Worm (Caenorhabditis elegans) whole organism, L1 larva: Measurements from ENCODE around the gene eco-1.
A peak's percentile ranks its signal among the peaks of the same experiment; 100 is the strongest.

Experiments
- C16A3.4 ChIP-seq: fragments of 150-350 bp; optimal IDR thresholded peaks from 2 replicates; lab custom pipeline; 2014; ENCODE audit warnings: missing biosample characterization, missing genetic modification characterization
- C34B4.2 ChIP-seq: sonication (generic microtip); optimal IDR thresholded peaks from 2 replicates; lab custom pipeline; 2017; ENCODE audit warnings: mild to moderate bottlenecking, missing genetic modification characterization, missing compliant biosample characterization
- aha-1 ChIP-seq: fragments of 150-350 bp; optimal IDR thresholded peaks from 2 replicates; lab custom pipeline; 2014; ENCODE audit warnings: missing biosample characterization, missing genetic modification characterization
- aly-2 ChIP-seq: fragments of 150-350 bp; optimal IDR thresholded peaks from 2 replicates; lab custom pipeline; 2014; ENCODE audit warnings: missing biosample characterization, missing genetic modification characterization
- ama-1 ChIP-seq: fragments of 150-350 bp; optimal IDR thresholded peaks from 2 replicates; lab custom pipeline; 2014
- blmp-1 ChIP-seq: fragments of 150-350 bp; optimal IDR thresholded peaks from 2 replicates; lab custom pipeline; 2014; ENCODE audit warnings: missing biosample characterization, missing genetic modification characterization
- ceh-88 ChIP-seq: fragments of 200-800 bp; sonication (Bioruptor generic); IDR thresholded peaks from 2 replicates; pipeline ENCODE4 v1.3.6; 2022; ENCODE audit warnings: missing genetic modification characterization, missing compliant biosample characterization
- dpl-1 ChIP-seq, 3 experiments: fragments of 150-350 bp in 2 of 3; sonication (generic microtip) in 1 of 3; optimal IDR thresholded peaks; 2 replicates each; lab custom pipeline; 2014 to 2017; ENCODE audit warnings: missing biosample characterization in 3 of 3, missing genetic modification characterization in 3 of 3, missing genetic modification reagents in 3 of 3
- dsc-1 ChIP-seq: sonication (generic microtip); optimal IDR thresholded peaks from 2 replicates; lab custom pipeline; 2016; ENCODE audit warnings: mild to moderate bottlenecking, missing genetic modification characterization, missing compliant biosample characterization
- efl-3 ChIP-seq: fragments of 200-800 bp; sonication (Bioruptor generic); optimal IDR thresholded peaks from 2 replicates; lab custom pipeline; 2018; ENCODE audit warnings: mild to moderate bottlenecking, missing genetic modification characterization, missing compliant biosample characterization
- egl-13 ChIP-seq: sonication (generic microtip); optimal IDR thresholded peaks from 2 replicates; lab custom pipeline; 2016; ENCODE audit warnings: missing genotype, missing genetic modification reagents, missing genetic modification characterization, missing compliant biosample characterization
- elt-2 ChIP-seq: sonication (generic microtip); optimal IDR thresholded peaks from 2 replicates; lab custom pipeline; 2016; ENCODE audit warnings: missing genetic modification characterization, mild to moderate bottlenecking, inconsistent platforms, missing compliant biosample characterization, missing genetic modification reagents
- elt-3 ChIP-seq, 6 experiments: fragments of 150-350 bp in 1 of 6; sonication (generic microtip); optimal IDR thresholded peaks; 2 replicates each; lab custom pipeline; 2017 to 2018; ENCODE audit warnings: missing biosample characterization in 6 of 6, missing genetic modification characterization in 6 of 6, inconsistent platforms in 1 of 6
- ets-5 ChIP-seq: fragments of 200-800 bp; sonication (Bioruptor generic); IDR thresholded peaks from 2 replicates; pipeline ENCODE4 v1.3.6; 2022; ENCODE audit warnings: missing genetic modification characterization, missing compliant biosample characterization
- fkh-10 ChIP-seq: sonication (generic microtip); optimal IDR thresholded peaks from 2 replicates; lab custom pipeline; 2017; ENCODE audit warnings: missing biosample characterization, missing genetic modification reagents, missing genetic modification characterization
- grh-1 ChIP-seq: fragments of 200-800 bp; sonication (Bioruptor generic); IDR thresholded peaks from 2 replicates; pipeline ENCODE4 v1.3.6; 2022; ENCODE audit warnings: missing genetic modification reagents, missing genetic modification characterization, missing compliant biosample characterization
- hlh-17 ChIP-seq: fragments of 200-800 bp; sonication (Bioruptor generic); optimal IDR thresholded peaks from 2 replicates; lab custom pipeline; 2018; ENCODE audit warnings: missing genetic modification characterization, mild to moderate bottlenecking, missing compliant biosample characterization, moderate library complexity, borderline replicate concordance
- hlh-4 ChIP-seq: sonication (generic microtip); optimal IDR thresholded peaks from 2 replicates; lab custom pipeline; 2016; ENCODE audit warnings: mild to moderate bottlenecking, missing genetic modification characterization, missing compliant biosample characterization
- hpl-2 ChIP-seq: fragments of 150-350 bp; optimal IDR thresholded peaks from 2 replicates; lab custom pipeline; 2014; ENCODE audit warnings: missing biosample characterization, missing genetic modification reagents, missing genetic modification characterization
- irx-1 ChIP-seq: sonication (generic microtip); optimal IDR thresholded peaks from 2 replicates; lab custom pipeline; 2016; ENCODE audit warnings: missing genetic modification characterization, missing compliant biosample characterization
- lin-14 ChIP-seq: fragments of 200-800 bp; sonication (Bioruptor generic); optimal IDR thresholded peaks from 2 replicates; lab custom pipeline; 2018; ENCODE audit warnings: mild to moderate bottlenecking, missing genetic modification characterization, moderate library complexity, missing compliant biosample characterization
- lin-15B ChIP-seq: fragments of 150-350 bp; sonication (generic microtip); optimal IDR thresholded peaks from 3 replicates; lab custom pipeline; 2014; ENCODE audit warnings: missing biosample characterization, missing genetic modification characterization
- lin-39 ChIP-seq: fragments of 150-350 bp; optimal IDR thresholded peaks from 2 replicates; lab custom pipeline; 2014; ENCODE audit warnings: missing biosample characterization, missing genetic modification reagents, missing genetic modification characterization
- lsy-2 ChIP-seq, 2 experiments: fragments of 150-350 bp; optimal IDR thresholded peaks; 2 replicates each; lab custom pipeline; 2014; ENCODE audit warnings: missing biosample characterization in 2 of 2, missing genetic modification characterization in 2 of 2
- mab-9 ChIP-seq: fragments of 200-800 bp; sonication (Bioruptor generic); IDR thresholded peaks from 2 replicates; pipeline ENCODE4 v1.3.6; 2022; ENCODE audit warnings: missing genetic modification reagents, missing genetic modification characterization, missing compliant biosample characterization
- mep-1 ChIP-seq: fragments of 150-350 bp; optimal IDR thresholded peaks from 2 replicates; lab custom pipeline; 2014; ENCODE audit warnings: missing biosample characterization, missing genetic modification characterization
- nhr-11 ChIP-seq: fragments of 150-350 bp; optimal IDR thresholded peaks from 2 replicates; lab custom pipeline; 2014; ENCODE audit warnings: missing biosample characterization, missing genetic modification characterization
- nhr-20 ChIP-seq: sonication (generic microtip); optimal IDR thresholded peaks from 2 replicates; lab custom pipeline; 2016; ENCODE audit warnings: mild to moderate bottlenecking, missing genetic modification characterization, missing compliant biosample characterization
- nhr-28 ChIP-seq: fragments of 150-350 bp; optimal IDR thresholded peaks from 2 replicates; lab custom pipeline; 2014; ENCODE audit warnings: missing biosample characterization, missing genetic modification characterization
- nhr-71 ChIP-seq: sonication (generic microtip); optimal IDR thresholded peaks from 2 replicates; lab custom pipeline; 2016; ENCODE audit warnings: mild to moderate bottlenecking, missing genetic modification characterization, moderate library complexity, missing compliant biosample characterization
- nhr-84 ChIP-seq: sonication (generic microtip); optimal IDR thresholded peaks from 2 replicates; lab custom pipeline; 2017; ENCODE audit warnings: missing biosample characterization, missing genetic modification characterization
- nhr-85 ChIP-seq: sonication (generic microtip); peaks from one replicate; lab custom pipeline; 2016; ENCODE audit warnings: missing genetic modification characterization, inconsistent platforms, missing compliant biosample characterization
- nhr-90 ChIP-seq: sonication (generic microtip); optimal IDR thresholded peaks from 2 replicates; lab custom pipeline; 2016; ENCODE audit warnings: mild to moderate bottlenecking, missing genetic modification characterization, missing compliant biosample characterization; ENCODE audit not compliant: poor library complexity
- pax-3 ChIP-seq: fragments of 200-800 bp; sonication (Bioruptor generic); optimal IDR thresholded peaks from 2 replicates; lab custom pipeline; 2018; ENCODE audit warnings: mild to moderate bottlenecking, missing genetic modification characterization, moderate library complexity, missing compliant biosample characterization
- pqm-1 ChIP-seq: sonication (generic microtip); optimal IDR thresholded peaks from 3 replicates; lab custom pipeline; 2017; ENCODE audit warnings: missing biosample characterization, missing genetic modification characterization
- rnt-1 ChIP-seq: sonication (generic microtip); optimal IDR thresholded peaks from 2 replicates; lab custom pipeline; 2016; ENCODE audit warnings: mild to moderate bottlenecking, missing genetic modification characterization, moderate library complexity, missing compliant biosample characterization
- skn-1 ChIP-seq: fragments of 150-350 bp; optimal IDR thresholded peaks from 2 replicates; lab custom pipeline; 2014; ENCODE audit warnings: missing biosample characterization, missing genetic modification characterization
- sptf-1 ChIP-seq: fragments of 150-350 bp; optimal IDR thresholded peaks from 2 replicates; lab custom pipeline; 2014; ENCODE audit warnings: missing biosample characterization, missing genetic modification characterization
- sup-37 ChIP-seq: fragments of 200-800 bp; sonication (Bioruptor generic); optimal IDR thresholded peaks from 2 replicates; lab custom pipeline; 2018; ENCODE audit warnings: mild to moderate bottlenecking, missing genetic modification characterization, missing compliant biosample characterization
- tbx-2 ChIP-seq: sonication (generic microtip); optimal IDR thresholded peaks from 2 replicates; lab custom pipeline; 2016; ENCODE audit warnings: missing genetic modification characterization, missing compliant biosample characterization
- tlp-1 ChIP-seq: fragments of 150-350 bp; optimal IDR thresholded peaks from 2 replicates; lab custom pipeline; 2014; ENCODE audit warnings: missing biosample characterization, missing genetic modification characterization
- unc-30 ChIP-seq: sonication (generic microtip); optimal IDR thresholded peaks from 2 replicates; lab custom pipeline; 2017; ENCODE audit warnings: missing biosample characterization, missing genetic modification characterization
- unc-98 ChIP-seq: fragments of 200-800 bp; sonication (Bioruptor generic); IDR thresholded peaks from 2 replicates; pipeline ENCODE4 v1.3.6; 2022; ENCODE audit warnings: missing genetic modification characterization, missing compliant biosample characterization
- vab-15 ChIP-seq: sonication (generic microtip); optimal IDR thresholded peaks from 2 replicates; lab custom pipeline; 2017; ENCODE audit warnings: missing genotype, mild to moderate bottlenecking, missing genetic modification characterization, missing compliant biosample characterization
- xbp-1 ChIP-seq: sonication (generic microtip); optimal IDR thresholded peaks from 2 replicates; lab custom pipeline; 2016; ENCODE audit warnings: missing genetic modification characterization, missing compliant biosample characterization
- zag-1 ChIP-seq: fragments of 150-350 bp; optimal IDR thresholded peaks from 2 replicates; lab custom pipeline; 2014; ENCODE audit warnings: missing biosample characterization, missing genetic modification characterization
- ztf-4 ChIP-seq: fragments of 150-350 bp; optimal IDR thresholded peaks from 2 replicates; lab custom pipeline; 2014; ENCODE audit warnings: missing biosample characterization, missing genetic modification characterization

Gene eco-1

DNA sequence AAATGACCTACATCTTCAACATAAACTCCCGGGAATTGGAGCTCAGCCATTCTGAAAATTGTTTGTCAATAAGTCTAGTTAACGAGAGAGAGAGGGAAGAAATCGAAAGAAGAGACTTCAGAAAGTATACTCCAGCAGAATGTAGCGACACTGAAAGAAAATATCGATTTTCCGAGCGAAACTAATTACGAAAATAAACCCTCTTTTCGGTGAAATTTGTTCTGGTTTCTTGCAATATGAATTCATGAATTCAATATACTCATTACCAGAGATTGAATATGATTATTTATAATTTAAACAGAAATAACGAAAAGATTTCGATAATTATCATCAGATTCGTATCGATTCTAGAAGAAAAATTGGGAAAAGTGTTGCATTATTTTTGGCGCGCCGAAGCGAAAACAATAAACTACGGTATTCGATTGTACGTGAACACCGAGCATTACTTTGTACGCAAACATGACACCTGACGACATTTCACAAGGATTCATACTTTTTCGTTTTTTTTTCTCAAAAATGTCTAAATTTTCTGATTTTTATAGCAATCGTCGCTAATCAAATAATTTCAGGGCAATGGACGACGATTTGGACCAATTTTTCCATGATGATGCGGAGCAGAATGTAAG lies 22.8 kb upstream of the eco-1 start, which contains the start of the genes hmg-4 and T20B12.3 (continued):
- TF ChIP-seq aha-1 (tag; lab: Kevin White, UChicago) (no peak), hlh-4 (tag; lab: Kevin White, UChicago) (no peak), elt-2 (tag; lab: Kevin White, UChicago) (no peak), pqm-1 (tag; lab: Kevin White, UChicago) (no peak), hlh-17 (no peak), ztf-4 (tag; lab: Kevin White, UChicago) (no peak), sptf-1 (tag; lab: Kevin White, UChicago) (no peak), nhr-20 (no peak), lin-39 (tag; lab: Kevin White, UChicago) (no peak), mep-1 (tag; lab: Kevin White, UChicago) (peak; percentile 44), lsy-2 (tag; optimal IDR thresholded peaks at IDR 0.05; lab: Kevin White, UChicago) (peak; percentile 93 to 98), sup-37 (GFP tag; lab: Kevin White, UChicago) (no peak), nhr-11 (tag; lab: Kevin White, UChicago) (no peak), C34B4.2 (tag; lab: Kevin White, UChicago) (no peak), egl-13 (tag; lab: Kevin White, UChicago) (no peak), ets-5 (GFP tag; lab: Robert Waterston, UW) (no peak), irx-1 (tag; lab: Kevin White, UChicago) (peak; percentile 16), tlp-1 (no peak), unc-98 (GFP tag; lab: Robert Waterston, UW) (no peak), lin-14 (no peak), aly-2 (tag; lab: Kevin White, UChicago) (no peak), nhr-28 (tag; lab: Kevin White, UChicago) (no peak), dpl-1 (GFP tag; optimal IDR thresholded peaks at IDR 0.05; lab: Kevin White, UChicago) (peak; percentile 23 to 75 (median 68)), nhr-90 (no peak), ceh-88 (GFP tag; lab: Robert Waterston, UW) (no peak), zag-1 (tag; lab: Kevin White, UChicago) (no peak), grh-1 (GFP tag; lab: Robert Waterston, UW) (no peak), elt-3 (tag; optimal IDR thresholded peaks at IDR 0.05; lab: Kevin White, UChicago) (peak in 1 of 6 experiments; percentile 29), efl-3 (GFP tag; lab: Kevin White, UChicago) (no peak), nhr-85 (tag; lab: Kevin White, UChicago) (peak; percentile 9), pax-3 (tag; lab: Kevin White, UChicago) (no peak), hpl-2 (no peak)

DNA sequence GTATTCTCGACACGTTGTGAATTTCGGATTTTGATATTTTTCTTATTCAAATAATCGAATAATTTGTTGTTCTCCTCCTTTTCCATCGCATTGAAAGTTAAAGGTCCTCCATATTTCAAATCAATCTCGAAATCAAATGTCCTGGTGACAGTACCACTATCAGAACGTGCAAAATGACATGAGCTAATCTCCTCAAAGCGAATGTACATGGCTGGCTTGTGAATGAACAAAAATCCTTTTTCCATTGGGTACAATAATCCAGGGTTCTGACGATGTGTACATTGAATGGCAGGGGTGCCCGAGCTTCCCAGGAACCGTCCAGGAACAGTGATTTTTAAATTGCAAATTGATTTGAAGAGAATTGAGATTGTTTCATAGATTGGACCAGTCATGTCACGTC lies 21.2 kb upstream of the eco-1 start:
- TF ChIP-seq skn-1 (tag; lab: Kevin White, UChicago), result no peak
- no peak for TF ChIP-seq hlh-17
- no peak for TF ChIP-seq pqm-1 (tag; lab: Kevin White, UChicago)
- TF ChIP-seq elt-3 (tag; optimal IDR thresholded peaks at IDR 0.05; lab: Kevin White, UChicago), result no peak
- TF ChIP-seq nhr-84 (tag; lab: Kevin White, UChicago), result no peak
- TF ChIP-seq ama-1 (lab: Kevin White, UChicago), result no peak

DNA sequence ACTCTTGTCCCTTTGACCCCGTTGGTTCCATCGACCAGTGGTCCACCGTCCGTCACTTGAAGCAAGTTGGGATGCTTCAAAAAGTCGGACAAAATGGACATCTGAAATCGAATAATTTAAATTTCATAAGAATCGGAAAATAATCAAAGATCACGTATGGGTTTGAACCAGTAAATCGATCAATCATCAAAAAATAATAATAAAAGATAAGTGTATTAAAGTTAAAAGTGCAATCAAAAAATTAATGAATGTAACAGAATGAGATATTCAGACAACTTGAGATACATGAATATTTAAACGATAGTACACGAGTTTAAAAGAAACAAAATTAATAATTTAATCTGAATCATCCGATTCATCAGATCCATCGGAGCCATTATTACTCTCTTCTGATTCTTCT lies 20.1 kb upstream of the eco-1 start, which contains the start of gene T20B12.7:
TSS of gene T20B12.7 (minus strand) at position 101 of the 400 bp plus-strand sequence.
- TF ChIP-seq C16A3.4 (tag; lab: Kevin White, UChicago), result no peak
- TF ChIP-seq grh-1 (GFP tag; lab: Robert Waterston, UW), result no peak
- TF ChIP-seq pqm-1 (tag; lab: Kevin White, UChicago), result no peak
- TF ChIP-seq blmp-1 (tag; lab: Kevin White, UChicago), result no peak
- no peak for TF ChIP-seq tbx-2 (tag; lab: Kevin White, UChicago)
- no peak for TF ChIP-seq mab-9
- TF ChIP-seq nhr-11 (tag; lab: Kevin White, UChicago), result no peak
- no peak for TF ChIP-seq rnt-1 (tag; lab: Kevin White, UChicago)
- no peak for TF ChIP-seq ztf-4 (tag; lab: Kevin White, UChicago)
- no peak for TF ChIP-seq dsc-1 (tag; lab: Kevin White, UChicago)
- TF ChIP-seq xbp-1 (tag; lab: Kevin White, UChicago), result no peak
- TF ChIP-seq sptf-1 (tag; lab: Kevin White, UChicago), result no peak
- no peak for TF ChIP-seq vab-15 (tag; lab: Kevin White, UChicago)
- TF ChIP-seq lin-39 (tag; lab: Kevin White, UChicago), result no peak
- TF ChIP-seq unc-30, result no peak
- TF ChIP-seq zag-1 (tag; lab: Kevin White, UChicago), result no peak
- no peak for TF ChIP-seq nhr-71 (tag; lab: Kevin White, UChicago)
- TF ChIP-seq fkh-10 (GFP tag; lab: Kevin White, UChicago), result no peak
- TF ChIP-seq lin-15B (tag; lab: Kevin White, UChicago), result no peak
